Fruit fly (Drosophila melanogaster) S2 (cell line): ENCODE data around the gene CG46516.
"Not testable (repeated sequence)": the region's sequence is repeated elsewhere in the genome, so short reads cannot be mapped to it uniquely, and the experiment has no call there.

Experiments used
- CG8478 ChIP-seq: fragments of >200 bp; optimal IDR thresholded peaks from 2 replicates; lab custom pipeline; 2018
- CTCF ChIP-seq, 2 experiments: fragments of >200 bp; optimal IDR thresholded peaks; 2 replicates each; lab custom pipeline; 2018

Gene CG46516

DNA sequence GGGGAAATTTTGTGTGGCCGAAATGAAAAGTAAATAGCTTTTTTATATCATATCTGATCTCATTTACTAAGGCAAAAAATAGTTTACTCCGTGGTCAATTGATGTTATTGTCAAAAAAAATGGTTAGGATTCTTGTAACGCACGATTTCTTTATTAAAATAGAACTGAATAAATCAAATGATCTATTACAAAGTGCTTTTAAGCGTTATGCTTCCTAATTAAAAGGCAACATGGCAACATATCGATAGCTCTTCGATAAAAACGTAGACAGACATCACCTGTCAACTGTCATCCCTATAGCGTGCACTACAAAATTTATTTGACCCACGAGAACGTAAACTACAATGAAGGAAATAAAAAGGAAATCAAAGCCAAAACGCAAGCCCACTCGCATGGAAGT lies at the start of gene CG46516:
CG46516 (plus strand) TSS at position 301 of the 400 bp plus-strand sequence.
- TF ChIP-seq CTCF (optimal IDR thresholded peaks at IDR 0.05; lab: Kevin White, UChicago); CG8478 (lab: Kevin White, UChicago): not testable (repeated sequence)

DNA sequence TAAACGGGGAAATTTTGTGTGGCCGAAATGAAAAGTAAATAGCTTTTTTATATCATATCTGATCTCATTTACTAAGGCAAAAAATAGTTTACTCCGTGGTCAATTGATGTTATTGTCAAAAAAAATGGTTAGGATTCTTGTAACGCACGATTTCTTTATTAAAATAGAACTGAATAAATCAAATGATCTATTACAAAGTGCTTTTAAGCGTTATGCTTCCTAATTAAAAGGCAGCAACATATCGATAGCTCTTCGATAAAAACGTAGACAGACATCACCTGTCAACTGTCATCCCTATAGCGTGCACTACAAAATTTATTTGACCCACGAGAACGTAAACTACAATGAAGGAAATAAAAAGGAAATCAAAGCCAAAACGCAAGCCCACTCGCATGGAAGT lies 49.5 kb upstream of the CG46516 start, which contains the start of gene CG46507:
CG46507 (plus strand) TSS at position 301 of the 400 bp plus-strand sequence.
- not testable (repeated sequence) for TF ChIP-seq CTCF (optimal IDR thresholded peaks at IDR 0.05; lab: Kevin White, UChicago); CG8478 (lab: Kevin White, UChicago)

DNA sequence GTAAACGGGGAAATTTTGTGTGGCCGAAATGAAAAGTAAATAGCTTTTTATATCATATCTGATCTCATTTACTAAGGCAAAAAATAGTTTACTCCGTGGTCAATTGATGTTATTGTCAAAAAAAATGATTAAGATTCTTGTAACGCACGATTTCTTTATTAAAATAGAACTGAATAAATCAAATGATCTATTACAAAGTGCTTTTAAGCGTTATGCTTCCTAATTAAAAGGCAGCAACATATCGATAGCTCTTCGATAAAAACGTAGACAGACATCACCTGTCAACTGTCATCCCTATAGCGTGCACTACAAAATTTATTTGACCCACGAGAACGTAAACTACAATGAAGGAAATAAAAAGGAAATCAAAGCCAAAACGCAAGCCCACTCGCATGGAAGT lies 44.8 kb upstream of the CG46516 start, which contains the start of gene CG46508:
CG46508 (plus strand) TSS at position 301 of the 400 bp plus-strand sequence.
- not testable (repeated sequence) for TF ChIP-seq CTCF (optimal IDR thresholded peaks at IDR 0.05; lab: Kevin White, UChicago); CG8478 (lab: Kevin White, UChicago)

DNA sequence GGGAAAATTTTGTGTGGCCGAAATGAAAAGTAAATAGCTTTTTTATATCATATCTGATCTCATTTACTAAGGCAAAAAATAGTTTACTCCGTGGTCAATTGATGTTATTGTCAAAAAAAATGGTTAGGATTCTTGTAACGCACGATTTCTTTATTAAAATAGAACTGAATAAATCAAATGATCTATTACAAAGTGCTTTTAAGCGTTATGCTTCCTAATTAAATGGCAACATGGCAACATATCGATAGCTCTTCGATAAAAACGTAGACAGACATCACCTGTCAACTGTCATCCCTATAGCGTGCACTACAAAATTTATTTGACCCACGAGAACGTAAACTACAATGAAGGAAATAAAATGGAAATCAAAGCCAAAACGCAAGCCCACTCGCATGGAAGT lies 39.8 kb upstream of the CG46516 start, which contains the start of gene CG46509:
CG46509 (plus strand) TSS at position 301 of the 400 bp plus-strand sequence.
- not testable (repeated sequence) for TF ChIP-seq CTCF (optimal IDR thresholded peaks at IDR 0.05; lab: Kevin White, UChicago); CG8478 (lab: Kevin White, UChicago)

DNA sequence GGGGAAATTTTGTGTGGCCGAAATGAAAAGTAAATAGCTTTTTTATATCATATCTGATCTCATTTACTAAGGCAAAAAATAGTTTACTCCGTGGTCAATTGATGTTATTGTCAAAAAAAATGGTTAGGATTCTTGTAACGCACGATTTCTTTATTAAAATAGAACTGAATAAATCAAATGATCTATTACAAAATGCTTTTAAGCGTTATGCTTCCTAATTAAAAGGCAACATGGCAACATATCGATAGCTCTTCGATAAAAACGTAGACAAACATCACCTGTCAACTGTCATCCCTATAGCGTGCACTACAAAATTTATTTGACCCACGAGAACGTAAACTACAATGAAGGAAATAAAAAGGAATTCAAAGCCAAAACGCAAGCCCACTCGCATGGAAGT lies 34.9 kb upstream of the CG46516 start, which contains the start of gene CG46510:
CG46510 (plus strand) TSS at position 301 of the 400 bp plus-strand sequence.
- TF ChIP-seq CTCF (optimal IDR thresholded peaks at IDR 0.05; lab: Kevin White, UChicago); CG8478 (lab: Kevin White, UChicago): not testable (repeated sequence)

DNA sequence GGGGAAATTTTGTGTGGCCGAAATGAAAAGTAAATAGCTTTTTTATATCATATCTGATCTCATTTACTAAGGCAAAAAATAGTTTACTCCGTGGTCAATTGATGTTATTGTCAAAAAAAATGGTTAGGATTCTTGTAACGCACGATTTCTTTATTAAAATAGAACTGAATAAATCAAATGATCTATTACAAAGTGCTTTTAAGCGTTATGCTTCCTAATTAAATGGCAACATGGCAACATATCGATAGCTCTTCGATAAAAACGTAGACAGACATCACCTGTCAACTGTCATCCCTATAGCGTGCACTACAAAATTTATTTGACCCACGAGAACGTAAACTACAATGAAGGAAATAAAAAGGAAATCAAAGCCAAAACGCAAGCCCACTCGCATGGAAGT lies 29.9 kb upstream of the CG46516 start, which contains the start of gene CG46511:
CG46511 (plus strand) TSS at position 301 of the 400 bp plus-strand sequence.
- TF ChIP-seq CG8478 (lab: Kevin White, UChicago); CTCF (optimal IDR thresholded peaks at IDR 0.05; lab: Kevin White, UChicago): not testable (repeated sequence)

DNA sequence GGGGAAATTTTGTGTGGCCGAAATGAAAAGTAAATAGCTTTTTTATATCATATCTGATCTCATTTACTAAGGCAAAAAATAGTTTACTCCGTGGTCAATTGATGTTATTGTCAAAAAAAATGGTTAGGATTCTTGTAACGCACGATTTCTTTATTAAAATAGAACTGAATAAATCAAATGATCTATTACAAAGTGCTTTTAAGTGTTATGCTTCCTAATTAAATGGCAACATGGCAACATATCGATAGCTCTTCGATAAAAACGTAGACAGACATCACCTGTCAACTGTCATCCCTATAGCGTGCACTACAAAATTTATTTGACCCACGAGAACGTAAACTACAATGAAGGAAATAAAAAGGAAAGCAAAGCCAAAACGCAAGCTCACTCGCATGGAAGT lies 25.1 kb upstream of the CG46516 start, which contains the start of gene CG46512:
CG46512 (plus strand) TSS at position 301 of the 400 bp plus-strand sequence.
- not testable (repeated sequence) for TF ChIP-seq CG8478 (lab: Kevin White, UChicago); CTCF (optimal IDR thresholded peaks at IDR 0.05; lab: Kevin White, UChicago)

DNA sequence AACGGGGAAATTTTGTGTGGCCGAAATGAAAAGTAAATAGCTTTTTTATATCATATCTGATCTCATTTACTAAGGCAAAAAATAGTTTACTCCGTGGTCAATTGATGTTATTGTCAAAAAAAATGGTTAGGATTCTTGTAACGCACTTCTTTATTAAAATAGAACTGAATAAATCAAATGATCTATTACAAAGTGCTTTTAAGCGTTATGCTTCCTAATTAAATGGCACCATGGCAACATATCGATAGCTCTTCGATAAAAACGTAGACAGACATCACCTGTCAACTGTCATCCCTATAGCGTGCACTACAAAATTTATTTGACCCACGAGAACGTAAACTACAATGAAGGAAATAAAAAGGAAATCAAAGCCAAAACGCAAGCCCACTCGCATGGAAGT lies 20.2 kb upstream of the CG46516 start, which contains the start of gene CG46513:
CG46513 (plus strand) TSS at position 301 of the 400 bp plus-strand sequence.
- TF ChIP-seq CG8478 (lab: Kevin White, UChicago); CTCF (optimal IDR thresholded peaks at IDR 0.05; lab: Kevin White, UChicago): not testable (repeated sequence)

DNA sequence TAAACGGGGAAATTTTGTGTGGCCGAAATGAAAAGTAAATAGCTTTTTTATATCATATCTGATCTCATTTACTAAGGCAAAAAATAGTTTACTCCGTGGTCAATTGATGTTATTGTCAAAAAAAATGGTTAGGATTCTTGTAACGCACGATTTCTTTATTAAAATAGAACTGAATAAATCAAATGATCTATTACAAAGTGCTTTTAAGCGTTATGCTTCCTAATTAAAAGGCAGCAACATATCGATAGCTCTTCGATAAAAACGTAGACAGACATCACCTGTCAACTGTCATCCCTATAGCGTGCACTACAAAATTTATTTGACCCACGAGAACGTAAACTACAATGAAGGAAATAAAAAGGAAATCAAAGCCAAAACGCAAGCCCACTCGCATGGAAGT lies 15.3 kb upstream of the CG46516 start, which contains the start of gene CG46514:
CG46514 (plus strand) TSS at position 301 of the 400 bp plus-strand sequence.
- TF ChIP-seq CTCF (optimal IDR thresholded peaks at IDR 0.05; lab: Kevin White, UChicago); CG8478 (lab: Kevin White, UChicago): not testable (repeated sequence)

DNA sequence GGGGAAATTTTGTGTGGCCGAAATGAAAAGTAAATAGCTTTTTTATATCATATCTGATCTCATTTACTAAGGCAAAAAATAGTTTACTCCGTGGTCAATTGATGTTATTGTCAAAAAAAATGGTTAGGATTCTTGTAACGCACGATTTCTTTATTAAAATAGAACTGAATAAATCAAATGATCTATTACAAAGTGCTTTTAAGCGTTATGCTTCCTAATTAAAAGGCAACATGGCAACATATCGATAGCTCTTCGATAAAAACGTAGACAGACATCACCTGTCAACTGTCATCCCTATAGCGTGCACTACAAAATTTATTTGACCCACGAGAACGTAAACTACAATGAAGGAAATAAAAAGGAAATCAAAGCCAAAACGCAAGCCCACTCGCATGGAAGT lies 10.2 kb upstream of the CG46516 start, which contains the start of gene CG46515:
CG46515 (plus strand) TSS at position 301 of the 400 bp plus-strand sequence.
- not testable (repeated sequence) for TF ChIP-seq CG8478 (lab: Kevin White, UChicago); CTCF (optimal IDR thresholded peaks at IDR 0.05; lab: Kevin White, UChicago)

DNA sequence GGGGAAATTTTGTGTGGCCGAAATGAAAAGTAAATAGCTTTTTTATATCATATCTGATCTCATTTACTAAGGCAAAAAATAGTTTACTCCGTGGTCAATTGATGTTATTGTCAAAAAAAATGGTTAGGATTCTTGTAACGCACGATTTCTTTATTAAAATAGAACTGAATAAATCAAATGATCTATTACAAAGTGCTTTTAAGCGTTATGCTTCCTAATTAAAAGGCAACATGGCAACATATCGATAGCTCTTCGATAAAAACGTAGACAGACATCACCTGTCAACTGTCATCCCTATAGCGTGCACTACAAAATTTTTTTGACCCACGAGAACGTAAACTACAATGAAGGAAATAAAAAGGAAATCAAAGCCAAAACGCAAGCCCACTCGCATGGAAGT lies 5.0 kb downstream of the CG46516 start, which contains the start of gene CG46517:
CG46517 (plus strand) TSS at position 301 of the 400 bp plus-strand sequence.
- not testable (repeated sequence) for TF ChIP-seq CTCF (optimal IDR thresholded peaks at IDR 0.05; lab: Kevin White, UChicago); CG8478 (lab: Kevin White, UChicago)

DNA sequence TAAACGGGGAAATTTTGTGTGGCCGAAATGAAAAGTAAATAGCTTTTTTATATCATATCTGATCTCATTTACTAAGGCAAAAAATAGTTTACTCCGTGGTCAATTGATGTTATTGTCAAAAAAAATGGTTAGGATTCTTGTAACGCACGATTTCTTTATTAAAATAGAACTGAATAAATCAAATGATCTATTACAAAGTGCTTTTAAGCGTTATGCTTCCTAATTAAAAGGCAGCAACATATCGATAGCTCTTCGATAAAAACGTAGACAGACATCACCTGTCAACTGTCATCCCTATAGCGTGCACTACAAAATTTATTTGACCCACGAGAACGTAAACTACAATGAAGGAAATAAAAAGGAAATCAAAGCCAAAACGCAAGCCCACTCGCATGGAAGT lies 14.1 kb downstream of the CG46516 start, which contains the start of gene CG46518:
CG46518 (plus strand) TSS at position 301 of the 400 bp plus-strand sequence.
- TF ChIP-seq CTCF (optimal IDR thresholded peaks at IDR 0.05; lab: Kevin White, UChicago); CG8478 (lab: Kevin White, UChicago): not testable (repeated sequence)

DNA sequence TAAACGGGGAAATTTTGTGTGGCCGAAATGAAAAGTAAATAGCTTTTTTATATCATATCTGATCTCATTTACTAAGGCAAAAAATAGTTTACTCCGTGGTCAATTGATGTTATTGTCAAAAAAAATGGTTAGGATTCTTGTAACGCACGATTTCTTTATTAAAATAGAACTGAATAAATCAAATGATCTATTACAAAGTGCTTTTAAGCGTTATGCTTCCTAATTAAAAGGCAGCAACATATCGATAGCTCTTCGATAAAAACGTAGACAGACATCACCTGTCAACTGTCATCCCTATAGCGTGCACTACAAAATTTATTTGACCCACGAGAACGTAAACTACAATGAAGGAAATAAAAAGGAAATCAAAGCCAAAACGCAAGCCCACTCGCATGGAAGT lies 19.1 kb downstream of the CG46516 start, which contains the start of gene CG46519:
CG46519 (plus strand) TSS at position 301 of the 400 bp plus-strand sequence.
- not testable (repeated sequence) for TF ChIP-seq CTCF (optimal IDR thresholded peaks at IDR 0.05; lab: Kevin White, UChicago); CG8478 (lab: Kevin White, UChicago)

DNA sequence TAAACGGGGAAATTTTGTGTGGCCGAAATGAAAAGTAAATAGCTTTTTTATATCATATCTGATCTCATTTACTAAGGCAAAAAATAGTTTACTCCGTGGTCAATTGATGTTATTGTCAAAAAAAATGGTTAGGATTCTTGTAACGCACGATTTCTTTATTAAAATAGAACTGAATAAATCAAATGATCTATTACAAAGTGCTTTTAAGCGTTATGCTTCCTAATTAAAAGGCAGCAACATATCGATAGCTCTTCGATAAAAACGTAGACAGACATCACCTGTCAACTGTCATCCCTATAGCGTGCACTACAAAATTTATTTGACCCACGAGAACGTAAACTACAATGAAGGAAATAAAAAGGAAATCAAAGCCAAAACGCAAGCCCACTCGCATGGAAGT lies 24.1 kb downstream of the CG46516 start, which contains the start of gene CG46520:
CG46520 (plus strand) TSS at position 301 of the 400 bp plus-strand sequence.
- not testable (repeated sequence) for TF ChIP-seq CTCF (optimal IDR thresholded peaks at IDR 0.05; lab: Kevin White, UChicago); CG8478 (lab: Kevin White, UChicago)
